Fruit fly (Drosophila melanogaster): ENCODE measurements around the gene Plzf.

Gene Plzf

dm6 chr2L:12063035-12063434, 14.3 kb upstream of the Plzf start, which contains the start of gene Rab3-GAP (continued):
- TF ChIP-seq cyc (GFP tag; optimal IDR thresholded peaks at IDR 0.05) (no peak), CG8632 (GFP tag; optimal IDR thresholded peaks at IDR 0.05) (no peak), dac (GFP tag; optimal IDR thresholded peaks at IDR 0.05) (no peak), CG8119 (GFP tag; IDR thresholded peaks at IDR 0.05) (peak; percentile 22; the same call in 1 of the 3 replicates), CG11762 (GFP tag; optimal IDR thresholded peaks at IDR 0.05; ENCODE audit: insufficient read depth) (no peak), acj6 (GFP tag; optimal IDR thresholded peaks at IDR 0.05) (no peak), CG6276 (GFP tag; optimal IDR thresholded peaks at IDR 0.05) (no peak), topi (GFP tag; optimal IDR thresholded peaks at IDR 0.05) (no peak), CG15336 (GFP tag; IDR thresholded peaks at IDR 0.05) (no peak), spab (GFP tag; optimal IDR thresholded peaks at IDR 0.05) (no peak), fd59A (GFP tag; optimal IDR thresholded peaks at IDR 0.05) (no peak), Gug (GFP tag; IDR thresholded peaks at IDR 0.05) (no peak)

dm6 chr2L:12055837-12056388, 7.2 kb upstream of the Plzf start, which contains the start of the genes JhI-21, RpL7-like and CG34164:
Gene JhI-21, minus strand, starts transcription at chr2L:12056042.
Gene RpL7-like, plus strand, starts transcription at chr2L:12056326.
Gene CG34164, plus strand, starts transcription at chr2L:12056348.
- TF ChIP-seq CG8119 (GFP tag; IDR thresholded peaks at IDR 0.05): peak; percentile 49; the same call in 2 of the 3 replicates
- no peak for TF ChIP-seq CG31627 (GFP tag; optimal IDR thresholded peaks at IDR 0.05)
- no peak for TF ChIP-seq vri (GFP tag; optimal IDR thresholded peaks at IDR 0.05)
- TF ChIP-seq cyc (GFP tag; optimal IDR thresholded peaks at IDR 0.05): no peak
- peak; percentile 61 for TF ChIP-seq CG16779 (tag; optimal IDR thresholded peaks at IDR 0.05)
- peak; percentile 1 for TF ChIP-seq CG6792 (GFP tag; optimal IDR thresholded peaks at IDR 0.05)
- peak; percentile 77 for TF ChIP-seq Eip78C (GFP tag)
- TF ChIP-seq CG15336 (GFP tag; IDR thresholded peaks at IDR 0.05): peak; percentile 50; the same call in 1 of the 2 replicates
- TF ChIP-seq CG11294 (GFP tag; IDR thresholded peaks at IDR 0.05): no peak
- TF ChIP-seq achi (GFP tag; optimal IDR thresholded peaks at IDR 0.05): peak; percentile 44
- peak; percentile 61 for TF ChIP-seq CG6854 (GFP tag; optimal IDR thresholded peaks at IDR 0.05)
- no peak for TF ChIP-seq CG9139 (GFP tag; optimal IDR thresholded peaks at IDR 0.05)
- TF ChIP-seq Eip93F (GFP tag; optimal IDR thresholded peaks at IDR 0.05): no peak
- no peak for TF ChIP-seq fd59A (GFP tag; optimal IDR thresholded peaks at IDR 0.05)
- TF ChIP-seq Hr39 (GFP tag; optimal IDR thresholded peaks at IDR 0.05): no peak
- TF ChIP-seq CG32006 (GFP tag; optimal IDR thresholded peaks at IDR 0.05): no peak
- no peak for TF ChIP-seq topi (GFP tag; optimal IDR thresholded peaks at IDR 0.05)
- TF ChIP-seq Hr4 (GFP tag; optimal IDR thresholded peaks at IDR 0.05): no peak
- no peak for TF ChIP-seq Sox14 (GFP tag; optimal IDR thresholded peaks at IDR 0.05)
- TF ChIP-seq esn (GFP tag; optimal IDR thresholded peaks at IDR 0.05): peak; percentile 40
- TF ChIP-seq salr (GFP tag; optimal IDR thresholded peaks at IDR 0.05): no peak

dm6 chr2L:12053365-12053764, 4.6 kb upstream of the Plzf start:
- no peak for TF ChIP-seq Ets96B (tag; optimal IDR thresholded peaks at IDR 0.05)
- no peak for TF ChIP-seq CG11294 (GFP tag; IDR thresholded peaks at IDR 0.05)
- TF ChIP-seq CG9139 (GFP tag; optimal IDR thresholded peaks at IDR 0.05): no peak
- TF ChIP-seq Met (GFP tag; optimal IDR thresholded peaks at IDR 0.05): no peak
- TF ChIP-seq CG8119 (GFP tag; IDR thresholded peaks at IDR 0.05): no peak
- TF ChIP-seq CG3032 (tag; optimal IDR thresholded peaks at IDR 0.05): no peak
- TF ChIP-seq fkh (GFP tag; optimal IDR thresholded peaks at IDR 0.05): no peak
- no peak for TF ChIP-seq CG6854 (GFP tag; optimal IDR thresholded peaks at IDR 0.05)
- TF ChIP-seq CG4318 (GFP tag; optimal IDR thresholded peaks at IDR 0.05): no peak
- TF ChIP-seq net (GFP tag; optimal IDR thresholded peaks at IDR 0.05): no peak
- no peak for TF ChIP-seq lz (GFP tag; optimal IDR thresholded peaks at IDR 0.05)
- TF ChIP-seq OdsH (GFP tag; optimal IDR thresholded peaks at IDR 0.05): no peak
- no peak for TF ChIP-seq salr (GFP tag; optimal IDR thresholded peaks at IDR 0.05)
- TF ChIP-seq fd59A (GFP tag; optimal IDR thresholded peaks at IDR 0.05): no peak
- TF ChIP-seq Sox14 (GFP tag; optimal IDR thresholded peaks at IDR 0.05): no peak
- no peak for TF ChIP-seq CG34406 (GFP tag; optimal IDR thresholded peaks at IDR 0.05)
- TF ChIP-seq Sox15 (GFP tag; optimal IDR thresholded peaks at IDR 0.05): no peak
- no peak for TF ChIP-seq CG11902 (GFP tag; optimal IDR thresholded peaks at IDR 0.05)
- no peak for TF ChIP-seq Sox102F (GFP tag; optimal IDR thresholded peaks at IDR 0.05)

Data from whole organism, prepupa.